Worm (Caenorhabditis elegans): ENCODE data around the gene C49C3.8.

- TF ChIP-seq mdl-1 (tag; optimal IDR thresholded peaks at IDR 0.05) (no peak), lin-13 (GFP tag; optimal IDR thresholded peaks at IDR 0.05) (no peak), nhr-77 (tag; optimal IDR thresholded peaks at IDR 0.05) (no peak), nhr-237 (tag; optimal IDR thresholded peaks at IDR 0.05) (no peak), aly-2 (tag; optimal IDR thresholded peaks at IDR 0.05) (no peak), blmp-1 (tag; optimal IDR thresholded peaks at IDR 0.05) (no peak), nhr-20 (tag; optimal IDR thresholded peaks at IDR 0.05) (no peak), unc-62 (GFP tag; optimal IDR thresholded peaks at IDR 0.05) (no peak), zag-1 (tag; optimal IDR thresholded peaks at IDR 0.05) (no peak), snpc-4 (tag; optimal IDR thresholded peaks at IDR 0.05) (no peak), ama-1 (optimal IDR thresholded peaks at IDR 0.05) (no peak), elt-3 (tag; optimal IDR thresholded peaks at IDR 0.05) (no peak)
These were observed 7.7 kb downstream of the C49C3.8 start, which contains the start of gene C49C3.21 for ce11 chrIV:17342667-17343066.
